Fruit fly (Drosophila melanogaster): ENCODE data around the gene CG11590.

DNA sequence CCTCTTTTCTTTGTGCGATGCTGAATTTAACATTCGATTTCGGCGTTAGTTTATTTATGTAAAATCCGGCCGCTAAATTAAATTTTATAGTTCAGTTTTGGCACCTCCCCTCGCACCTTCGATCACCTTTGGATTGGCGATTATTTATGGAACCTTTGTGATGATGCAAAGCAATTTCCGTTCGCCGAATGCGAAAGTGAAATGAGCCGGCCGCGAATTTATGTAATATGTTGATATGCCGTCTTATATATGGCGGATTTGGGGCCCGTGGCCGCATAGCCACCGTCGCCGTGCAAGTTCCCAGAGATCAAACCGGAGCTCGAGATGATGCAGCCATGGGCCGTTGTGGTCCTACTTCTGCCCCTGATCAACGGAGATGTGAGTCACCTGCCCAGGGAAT lies 23.4 kb upstream of the CG11590 start, which contains the start of gene CG11581:
- no peak for TF ChIP-seq CG8478 (optimal IDR thresholded peaks at IDR 0.05)
- no peak for TF ChIP-seq CTCF (optimal IDR thresholded peaks at IDR 0.05)

Measured in S2 (cell line).